Fruit fly (Drosophila melanogaster) whole organism, embryonic: Measurements from ENCODE around the gene CG33923.

ENCODE experiments used
- HHEX ChIP-seq: fragments of 200-800 bp; sonication (Bioruptor generic); optimal IDR thresholded peaks from 3 replicates; lab custom pipeline; 2017; ENCODE audit warnings: missing biosample characterization, mild to moderate bottlenecking, missing genetic modification characterization, missing genetic modification reagents
- Med ChIP-seq: fragments of 200-800 bp; sonication (Bioruptor generic); peaks from one replicate; lab custom pipeline; 2016; ENCODE audit warnings: missing biosample characterization, missing genetic modification characterization, mild to moderate bottlenecking, inconsistent platforms, moderate library complexity
- jigr1 ChIP-seq: fragments of 200-800 bp; sonication (Bioruptor generic); IDR thresholded peaks from 3 replicates; pipeline ENCODE4 v1.3.6; 2022; ENCODE audit warnings: missing biosample characterization, missing genetic modification characterization
- so ChIP-seq: fragments of 200-800 bp; sonication (Bioruptor generic); IDR thresholded peaks from 3 replicates; pipeline ENCODE4 v1.3.6; 2022; ENCODE audit warnings: missing biosample characterization, missing genetic modification characterization
- vvl ChIP-seq: fragments of 200-800 bp; sonication (Bioruptor generic); IDR thresholded peaks from 2 replicates; pipeline ENCODE4 v1.3.6; 2022; ENCODE audit warnings: missing biosample characterization, missing genetic modification characterization

- no peak for TF ChIP-seq jigr1 (GFP tag; lab: Robert Waterston, UW)
- TF ChIP-seq so (GFP tag; lab: Robert Waterston, UW): no peak
- TF ChIP-seq HHEX: no peak
- no peak for TF ChIP-seq vvl (GFP tag; lab: Robert Waterston, UW)
- TF ChIP-seq Med (GFP tag; lab: Kevin White, UChicago): no peak
Measured at dm6 chr2L:1341995-1342394, at the start of gene CG33923.
